Fruit fly (Drosophila melanogaster): ENCODE data around the gene CG4080.

The CG4080 gene

DNA sequence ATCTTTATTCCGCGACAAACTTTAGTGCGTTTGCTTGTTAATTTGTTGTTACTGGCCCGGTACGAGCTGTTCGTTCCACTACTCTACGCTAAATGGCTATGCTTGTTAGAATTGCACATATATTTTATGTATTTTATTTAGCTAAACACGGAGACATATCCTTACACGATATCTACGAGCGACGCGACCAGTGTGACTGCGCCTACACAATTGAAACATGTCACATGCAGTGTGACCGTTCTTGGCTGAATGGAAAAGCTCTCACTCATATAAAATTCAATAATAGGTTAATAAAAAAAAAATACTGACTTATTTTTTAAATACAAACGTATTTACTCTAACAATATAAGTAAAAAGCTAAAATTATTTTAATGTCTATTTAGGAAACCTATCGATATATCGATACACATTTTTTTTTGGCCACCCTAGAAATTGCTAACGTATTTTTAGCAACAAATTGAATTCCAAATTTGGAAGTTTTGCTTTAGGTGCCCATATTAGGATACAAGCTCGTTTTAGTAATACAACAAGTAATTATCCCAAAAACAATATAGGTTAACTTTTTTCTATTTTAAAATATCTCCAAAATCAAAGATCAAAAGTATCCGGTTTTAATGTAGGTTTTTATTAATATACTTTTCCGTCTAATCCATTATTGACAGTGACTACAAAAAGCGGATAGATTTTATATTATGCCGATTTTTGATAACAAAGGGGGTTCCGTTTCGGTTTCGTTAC is at the start of gene CG4080 (continued):
- TF ChIP-seq CG2116 (GFP tag; optimal IDR thresholded peaks at IDR 0.05), result peak; percentile 89
- peak; percentile 1 for TF ChIP-seq exex (tag; optimal IDR thresholded peaks at IDR 0.05)
- no peak for TF ChIP-seq CG7928 (GFP tag; optimal IDR thresholded peaks at IDR 0.05)
- TF ChIP-seq chif (GFP tag; optimal IDR thresholded peaks at IDR 0.05), result peak in 1 of 2 experiments; percentile 34
- TF ChIP-seq CG14441 (GFP tag; IDR thresholded peaks at IDR 0.05), result no peak
- TF ChIP-seq zen (tag; optimal IDR thresholded peaks at IDR 0.05), result peak; percentile 26
- no peak for TF ChIP-seq Atf-2 (GFP tag; optimal IDR thresholded peaks at IDR 0.05)
- TF ChIP-seq gem (tag; optimal IDR thresholded peaks at IDR 0.05), result peak; percentile 34
- TF ChIP-seq Stat92E (GFP tag; optimal IDR thresholded peaks at IDR 0.05), result peak in 1 of 3 experiments; percentile 17
- no peak for TF ChIP-seq CG2199 (GFP tag; IDR thresholded peaks at IDR 0.05)
- no peak for TF ChIP-seq CG17802 (tag; optimal IDR thresholded peaks at IDR 0.05)
- peak; percentile 51 for TF ChIP-seq grau (tag; optimal IDR thresholded peaks at IDR 0.05)
- peak; percentile 55 for TF ChIP-seq lab (GFP tag; optimal IDR thresholded peaks at IDR 0.05)
- no peak for TF ChIP-seq CG16863 (GFP tag; optimal IDR thresholded peaks at IDR 0.05)
- TF ChIP-seq CG33557 (GFP tag; optimal IDR thresholded peaks at IDR 0.05), result peak; percentile 34
- TF ChIP-seq mam (GFP tag; optimal IDR thresholded peaks at IDR 0.05), result no peak
- peak; percentile 47; the same call in 1 of the 2 replicates for TF ChIP-seq CG14014 (GFP tag; IDR thresholded peaks at IDR 0.05)
- TF ChIP-seq gsb (GFP tag; IDR thresholded peaks at IDR 0.05), result no peak
- peak; percentile 88 for TF ChIP-seq sens (GFP tag)
- no peak for TF ChIP-seq trh (GFP tag; optimal IDR thresholded peaks at IDR 0.05)
- TF ChIP-seq HLH4C (GFP tag; IDR thresholded peaks at IDR 0.05; ENCODE audit: partially characterized antibody), result peak; percentile 73
- TF ChIP-seq CG12391 (tag; optimal IDR thresholded peaks at IDR 0.05), result peak; percentile 84
- TF ChIP-seq pho (GFP tag; optimal IDR thresholded peaks at IDR 0.05), result no peak
- TF ChIP-seq unc-4 (GFP tag; IDR thresholded peaks at IDR 0.05; ENCODE audit: partially characterized antibody), result peak; percentile 88
- peak; percentile 7 for TF ChIP-seq MTF-1 (GFP tag; optimal IDR thresholded peaks at IDR 0.05; ENCODE audit: borderline replicate concordance)
- TF ChIP-seq dmrt11E (tag; optimal IDR thresholded peaks at IDR 0.05), result peak; percentile 43
- TF ChIP-seq MESR4 (GFP tag; optimal IDR thresholded peaks at IDR 0.05), result peak; percentile 89
- peak; percentile 81 for TF ChIP-seq Lhr (GFP tag; optimal IDR thresholded peaks at IDR 0.05)
- TF ChIP-seq vvl (GFP tag; IDR thresholded peaks at IDR 0.05), result peak; percentile 72
- TF ChIP-seq CG2129 (GFP tag; IDR thresholded peaks at IDR 0.05; ENCODE audit: partially characterized antibody), result peak; percentile 62; the same call in 1 of the 2 replicates
- TF ChIP-seq MBD-R2 (GFP tag; IDR thresholded peaks at IDR 0.05), result peak; percentile 25
- TF ChIP-seq CG6791 (GFP tag; IDR thresholded peaks at IDR 0.05; ENCODE audit: partially characterized antibody), result peak; percentile 65; the same call in 1 of the 3 replicates
- no peak for TF ChIP-seq Ravus (GFP tag; IDR thresholded peaks at IDR 0.05)
- peak; percentile 11 for TF ChIP-seq CG4854 (GFP tag; optimal IDR thresholded peaks at IDR 0.05)
- peak; percentile 63 for TF ChIP-seq HmgZ (tag; optimal IDR thresholded peaks at IDR 0.05)
- peak; percentile 61 for TF ChIP-seq Ets97D (GFP tag; optimal IDR thresholded peaks at IDR 0.05)
- no peak for TF ChIP-seq D19B (GFP tag; optimal IDR thresholded peaks at IDR 0.05)
- TF ChIP-seq row (GFP tag; IDR thresholded peaks at IDR 0.05), result peak; percentile 70
- TF ChIP-seq hbn (GFP tag; IDR thresholded peaks at IDR 0.05; ENCODE audit: partially characterized antibody), result peak; percentile 75
- peak; percentile 34 for TF ChIP-seq CG17568 (GFP tag; optimal IDR thresholded peaks at IDR 0.05)
- TF ChIP-seq CG9437 (GFP tag; optimal IDR thresholded peaks at IDR 0.05), result peak; percentile 54
- peak; percentile 72 for TF ChIP-seq bbx (GFP tag; IDR thresholded peaks at IDR 0.05; ENCODE audit: partially characterized antibody)
- 0 out of 2 replicates have a peak, but pooled peaks have one; percentile 18 for TF ChIP-seq CG6689 (GFP tag; IDR thresholded peaks at IDR 0.05)
- TF ChIP-seq CG12299 (tag; optimal IDR thresholded peaks at IDR 0.05), result peak; percentile 10
- TF ChIP-seq CG43689 (GFP tag; IDR thresholded peaks at IDR 0.05), result no peak
- TF ChIP-seq CG18476 (GFP tag; optimal IDR thresholded peaks at IDR 0.05), result peak; percentile 30
- TF ChIP-seq tgo (GFP tag; IDR thresholded peaks at IDR 0.05), result no peak
- peak; percentile 25 for TF ChIP-seq CG7987 (GFP tag; optimal IDR thresholded peaks at IDR 0.05)

Data from whole organism, embryonic.